Fruit fly (Drosophila melanogaster) whole organism, wandering third instar larva: ENCODE data around the gene Smug.
A peak's percentile ranks its signal among the peaks of the same experiment; 100 is the strongest.

Experiments
- CG32264 ChIP-seq: fragments of 200-800 bp; sonication (Bioruptor generic); optimal IDR thresholded peaks from 2 replicates; lab custom pipeline; 2016; ENCODE audit warnings: missing biosample characterization, missing genetic modification characterization
- Hr78 ChIP-seq: fragments of >200 bp; optimal IDR thresholded peaks from 2 replicates; lab custom pipeline; 2017; ENCODE audit warnings: missing biosample characterization, missing genetic modification characterization
- Hr83 ChIP-seq: fragments of 200-300 bp; sonication (Bioruptor generic); optimal IDR thresholded peaks from 2 replicates; lab custom pipeline; 2016; ENCODE audit warnings: missing biosample characterization, mild to moderate bottlenecking, missing genetic modification characterization, moderate library complexity; ENCODE audit not compliant: poor library complexity, severe bottlenecking
- OdsH ChIP-seq: fragments of 200-800 bp; sonication (Bioruptor generic); optimal IDR thresholded peaks from 2 replicates; lab custom pipeline; 2016; ENCODE audit warnings: missing biosample characterization, mild to moderate bottlenecking, missing genetic modification characterization
- dmrt93B ChIP-seq: fragments of 200-800 bp; sonication (Bioruptor generic); optimal IDR thresholded peaks from 2 replicates; lab custom pipeline; 2018; ENCODE audit warnings: missing biosample characterization, mild to moderate bottlenecking, missing genetic modification characterization
- lola ChIP-seq: fragments of >200 bp; optimal IDR thresholded peaks from 2 replicates; lab custom pipeline; 2017; ENCODE audit warnings: missing biosample characterization, missing genetic modification characterization
- psq ChIP-seq: fragments of 200-800 bp; sonication (Bioruptor generic); optimal IDR thresholded peaks from 3 replicates; lab custom pipeline; 2017; ENCODE audit warnings: missing biosample characterization, mild to moderate bottlenecking, missing genetic modification characterization, moderate library complexity

dm6 chr3R:17151376-17152026, 1.1 kb downstream of the Smug start, which contains the start of gene CG5292:
- TF ChIP-seq OdsH (GFP tag; lab: Kevin White, UChicago) = peak; percentile 54
- TF ChIP-seq Hr78 (GFP tag; lab: Kevin White, UChicago) = no peak
- no peak for TF ChIP-seq CG32264 (GFP tag; lab: Kevin White, UChicago)
- no peak for TF ChIP-seq dmrt93B (GFP tag; lab: Kevin White, UChicago)
- peak; percentile 76 for TF ChIP-seq Hr83 (GFP tag; lab: Kevin White, UChicago)
- TF ChIP-seq lola (GFP tag; lab: Kevin White, UChicago) = no peak
- TF ChIP-seq psq = peak; percentile 34
